Fruit fly (Drosophila melanogaster): Measurements from ENCODE around the gene CG16903.

DNA sequence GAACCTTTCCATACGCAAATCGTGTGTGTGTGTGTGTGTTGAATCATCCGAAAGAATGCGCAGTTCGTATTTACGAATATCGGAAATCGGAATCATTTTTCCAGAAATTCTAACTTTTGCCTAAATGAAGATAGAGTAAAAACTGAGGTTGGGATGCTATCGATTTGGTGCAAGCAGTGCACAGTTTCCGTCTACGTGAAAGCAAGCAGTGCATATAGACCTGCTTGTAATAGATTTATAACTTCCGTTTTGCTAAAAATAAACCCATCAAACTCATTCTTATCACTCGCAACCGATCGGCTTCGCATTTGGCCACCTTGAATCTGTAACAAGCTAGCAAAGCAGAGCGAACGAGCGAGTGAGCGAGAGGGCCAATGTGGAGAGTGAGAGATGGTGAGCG lies 26.2 kb upstream of the CG16903 start:
- no peak for TF ChIP-seq pad (GFP tag; optimal IDR thresholded peaks at IDR 0.05)
- no peak for TF ChIP-seq bab1 (GFP tag; optimal IDR thresholded peaks at IDR 0.05)
- TF ChIP-seq CG7101 (tag; optimal IDR thresholded peaks at IDR 0.05) = no peak
- no peak for TF ChIP-seq cic (GFP tag; optimal IDR thresholded peaks at IDR 0.05)
- no peak for TF ChIP-seq CG14711 (tag; optimal IDR thresholded peaks at IDR 0.05)
- TF ChIP-seq Clk (GFP tag; optimal IDR thresholded peaks at IDR 0.05) = no peak
- TF ChIP-seq toe (GFP tag; optimal IDR thresholded peaks at IDR 0.05) = no peak
- no peak for TF ChIP-seq CG33017 (tag; optimal IDR thresholded peaks at IDR 0.05)
- TF ChIP-seq kay (GFP tag; ENCODE audit: borderline replicate concordance) = no peak

Measured in whole organism, adult.